Worm (Caenorhabditis elegans) whole organism, midembryonic: ENCODE data around the gene wee-1.1.

ENCODE experiments used
- cog-1 ChIP-seq: sonication (generic microtip); optimal IDR thresholded peaks from 2 replicates; lab custom pipeline; 2016; ENCODE audit warnings: missing genetic modification characterization, missing compliant biosample characterization
- flt-1 ChIP-seq: fragments of 200-800 bp; sonication (Bioruptor generic); IDR thresholded peaks from 2 replicates; pipeline ENCODE4 v1.3.6; 2022; ENCODE audit warnings: missing genetic modification characterization, missing compliant biosample characterization

- TF ChIP-seq flt-1 (GFP tag; lab: Robert Waterston, UW) (no peak), cog-1 (tag; lab: Kevin White, UChicago) (no peak)
Measured at ce11 chrII:9583461-9583860, at the start of gene wee-1.1.
